Fruit fly (Drosophila melanogaster) whole organism, wandering third instar larva: ENCODE data around the gene CG9519.
A peak's percentile ranks its signal among the peaks of the same experiment; 100 is the strongest.

Experiments used
- Abd-B ChIP-seq: fragments of >200 bp; optimal IDR thresholded peaks from 2 replicates; lab custom pipeline; 2017; ENCODE audit warnings: missing biosample characterization, missing genetic modification characterization
- CG32264 ChIP-seq: fragments of 200-800 bp; sonication (Bioruptor generic); optimal IDR thresholded peaks from 2 replicates; lab custom pipeline; 2016; ENCODE audit warnings: missing biosample characterization, missing genetic modification characterization
- CrebA ChIP-seq: fragments of 200-800 bp; sonication (Bioruptor generic); optimal IDR thresholded peaks from 2 replicates; lab custom pipeline; 2016; ENCODE audit warnings: missing biosample characterization, mild to moderate bottlenecking, missing genetic modification characterization, borderline replicate concordance
- Dfd ChIP-seq: fragments of >200 bp; optimal IDR thresholded peaks from 2 replicates; lab custom pipeline; 2017; ENCODE audit warnings: missing biosample characterization, missing genetic modification characterization
- GATAd ChIP-seq: sonication (Bioruptor generic); optimal IDR thresholded peaks from 2 replicates; lab custom pipeline; 2016; ENCODE audit warnings: missing biosample characterization, missing genetic modification characterization
- HLH106 ChIP-seq: fragments of 200-800 bp; optimal IDR thresholded peaks from 3 replicates; lab custom pipeline; 2019; ENCODE audit warnings: missing biosample characterization, mild to moderate bottlenecking, missing genetic modification characterization, moderate library complexity
- Hnf4 ChIP-seq: fragments of 200-800 bp; sonication (Bioruptor generic); optimal IDR thresholded peaks from 2 replicates; lab custom pipeline; 2016; ENCODE audit warnings: missing biosample characterization, mild to moderate bottlenecking, missing genetic modification characterization
- Hr78 ChIP-seq: fragments of >200 bp; optimal IDR thresholded peaks from 2 replicates; lab custom pipeline; 2017; ENCODE audit warnings: missing biosample characterization, missing genetic modification characterization
- Hr83 ChIP-seq: fragments of 200-300 bp; sonication (Bioruptor generic); optimal IDR thresholded peaks from 2 replicates; lab custom pipeline; 2016; ENCODE audit warnings: missing biosample characterization, mild to moderate bottlenecking, missing genetic modification characterization, moderate library complexity; ENCODE audit not compliant: poor library complexity, severe bottlenecking
- Jra ChIP-seq: sonication (Bioruptor generic); optimal IDR thresholded peaks from 2 replicates; lab custom pipeline; 2016; ENCODE audit warnings: missing biosample characterization, missing genetic modification characterization
- Myc ChIP-seq: fragments of >200 bp; optimal IDR thresholded peaks from 2 replicates; lab custom pipeline; 2017
- N ChIP-seq: fragments of >200 bp; optimal IDR thresholded peaks from 2 replicates; lab custom pipeline; 2018; ENCODE audit warnings: missing biosample characterization, missing external identifiers, missing genetic modification characterization
- OdsH ChIP-seq: fragments of 200-800 bp; sonication (Bioruptor generic); optimal IDR thresholded peaks from 2 replicates; lab custom pipeline; 2016; ENCODE audit warnings: missing biosample characterization, mild to moderate bottlenecking, missing genetic modification characterization
- Rel ChIP-seq, 2 experiments: fragments of 200-800 bp; sonication (Bioruptor generic) in 1 of 2; optimal IDR thresholded peaks; 2 replicates in 1 of 2; 3 replicates in 1 of 2; lab custom pipeline; 2016 to 2019; ENCODE audit warnings: mild to moderate bottlenecking in 2 of 2, missing biosample characterization in 2 of 2, missing genetic modification characterization in 2 of 2, moderate library complexity in 1 of 2
- Sp1 ChIP-seq: fragments of 200-800 bp; sonication (Bioruptor generic); optimal IDR thresholded peaks from 3 replicates; lab custom pipeline; 2019; ENCODE audit warnings: missing biosample characterization, mild to moderate bottlenecking, missing genetic modification characterization, moderate library complexity
- Vsx2 ChIP-seq: fragments of 200-300, 225-300 bp; sonication (Bioruptor generic); optimal IDR thresholded peaks from 2 replicates; lab custom pipeline; 2018; ENCODE audit warnings: missing biosample characterization, missing genetic modification characterization; ENCODE audit not compliant: partially characterized antibody
- br ChIP-seq: fragments of 200-800 bp; sonication (Bioruptor generic); optimal IDR thresholded peaks from 2 replicates; lab custom pipeline; 2016; ENCODE audit warnings: missing biosample characterization, missing genetic modification characterization
- brk ChIP-seq: fragments of 200-800 bp; sonication (Bioruptor generic); optimal IDR thresholded peaks from 2 replicates; lab custom pipeline; 2016; ENCODE audit warnings: missing biosample characterization, mild to moderate bottlenecking, missing genetic modification characterization
- dl ChIP-seq, 2 experiments: fragments of 175-275, 200-275 bp in 1 of 2; fragments of 200-275 bp in 1 of 2; sonication (Bioruptor generic); optimal IDR thresholded peaks; lab custom pipeline; 2018; ENCODE audit warnings: mild to moderate bottlenecking in 2 of 2, missing biosample characterization in 2 of 2, missing genetic modification characterization in 2 of 2, moderate library complexity in 2 of 2; ENCODE audit not compliant: partially characterized antibody in 2 of 2, insufficient read depth in 1 of 2
- dmrt93B ChIP-seq: fragments of 200-800 bp; sonication (Bioruptor generic); optimal IDR thresholded peaks from 2 replicates; lab custom pipeline; 2018; ENCODE audit warnings: missing biosample characterization, mild to moderate bottlenecking, missing genetic modification characterization
- dsf ChIP-seq: sonication (Bioruptor generic); optimal IDR thresholded peaks from 2 replicates; lab custom pipeline; 2016; ENCODE audit warnings: missing biosample characterization, missing genetic modification characterization, borderline replicate concordance
- ey ChIP-seq: fragments of 200-800 bp; sonication (Bioruptor generic); optimal IDR thresholded peaks from 2 replicates; lab custom pipeline; 2016; ENCODE audit warnings: missing biosample characterization, missing genetic modification characterization
- fru ChIP-seq: fragments of 200-800 bp; sonication (Bioruptor generic); optimal IDR thresholded peaks from 3 replicates; lab custom pipeline; 2016; ENCODE audit warnings: missing biosample characterization, mild to moderate bottlenecking, missing genetic modification characterization
- h ChIP-seq: fragments of 200-800 bp; sonication (Bioruptor generic); optimal IDR thresholded peaks from 3 replicates; lab custom pipeline; 2016; ENCODE audit warnings: missing biosample characterization, mild to moderate bottlenecking, missing genetic modification characterization
- jim ChIP-seq: fragments of 175-275, 200-325 bp; sonication (Bioruptor generic); optimal IDR thresholded peaks from 2 replicates; lab custom pipeline; 2016; ENCODE audit warnings: missing biosample characterization, mild to moderate bottlenecking, missing genetic modification characterization
- lola ChIP-seq: fragments of >200 bp; optimal IDR thresholded peaks from 2 replicates; lab custom pipeline; 2017; ENCODE audit warnings: missing biosample characterization, missing genetic modification characterization
- pan ChIP-seq: fragments of >200 bp; optimal IDR thresholded peaks from 2 replicates; lab custom pipeline; 2017
- rgr ChIP-seq: fragments of 200-800 bp; sonication (Bioruptor generic); optimal IDR thresholded peaks from 3 replicates; lab custom pipeline; 2016; ENCODE audit warnings: missing biosample characterization, mild to moderate bottlenecking, missing genetic modification characterization
- sage ChIP-seq: fragments of 200-800 bp; sonication (Bioruptor generic); optimal IDR thresholded peaks from 2 replicates; lab custom pipeline; 2016; ENCODE audit warnings: missing biosample characterization, mild to moderate bottlenecking, missing genetic modification characterization
- sv ChIP-seq: fragments of 200-800 bp; sonication (Bioruptor generic); optimal IDR thresholded peaks from 3 replicates; lab custom pipeline; 2016; ENCODE audit warnings: missing biosample characterization, missing genetic modification characterization
- tai ChIP-seq: sonication (Bioruptor generic); optimal IDR thresholded peaks from 2 replicates; lab custom pipeline; 2016; ENCODE audit warnings: missing biosample characterization, missing genetic modification characterization
- usp ChIP-seq: fragments of >200 bp; optimal IDR thresholded peaks from 2 replicates; lab custom pipeline; 2017; ENCODE audit warnings: missing biosample characterization, missing genetic modification characterization
- woc ChIP-seq: sonication (Bioruptor generic); optimal IDR thresholded peaks from 2 replicates; lab custom pipeline; 2016; ENCODE audit warnings: missing biosample characterization, mild to moderate bottlenecking, missing genetic modification characterization

Gene CG9519

dm6 chrX:14837983-14838382 is 18.2 kb downstream of the CG9519 start, which contains the start of gene Grx5:
Grx5 (minus strand) TSS chrX:14838198.
- TF ChIP-seq rgr (GFP tag; lab: Kevin White, UChicago) (no peak), tai (GFP tag; lab: Kevin White, UChicago) (no peak), lola (no peak), GATAd (no peak), CG32264 (no peak), pan (no peak), sage (GFP tag; lab: Kevin White, UChicago) (no peak), Abd-B (GFP tag; lab: Kevin White, UChicago) (no peak), Rel (GFP tag; optimal IDR thresholded peaks at IDR 0.05; lab: Kevin White, UChicago) (no peak), Rel (tag; optimal IDR thresholded peaks at IDR 0.05; lab: Kevin White, UChicago) (no peak), fru (no peak), sv (GFP tag; lab: Kevin White, UChicago) (no peak), CrebA (GFP tag; lab: Kevin White, UChicago) (no peak), Vsx2 (GFP tag; lab: Kevin White, UChicago) (no peak), N (GFP tag; lab: Kevin White, UChicago) (no peak)

DNA sequence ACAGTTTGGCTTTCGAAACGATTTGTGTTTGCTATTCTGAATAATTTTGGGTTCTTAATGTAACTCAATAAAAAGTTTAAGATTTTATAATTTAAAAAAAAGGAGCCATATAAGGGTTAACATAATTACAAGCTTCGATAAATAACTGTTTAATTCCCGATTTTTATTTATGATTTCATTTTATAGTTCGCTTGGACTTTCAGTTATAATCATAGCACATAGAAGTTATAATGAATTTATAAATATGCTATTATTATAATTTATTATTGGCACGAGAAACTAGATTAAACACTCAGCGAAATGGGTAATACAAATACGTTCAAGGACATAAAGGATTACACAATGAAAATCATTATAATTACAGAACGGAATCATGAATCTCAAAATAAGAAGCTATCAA is 19.7 kb downstream of the CG9519 start, which contains the start of gene CG14410:
Gene CG14410, plus strand, starts transcription at position 301 of the 400 bp plus-strand sequence.
- TF ChIP-seq Rel (GFP tag; optimal IDR thresholded peaks at IDR 0.05; lab: Kevin White, UChicago) (no peak), Rel (tag; optimal IDR thresholded peaks at IDR 0.05; lab: Kevin White, UChicago) (no peak), jim (GFP tag; lab: Kevin White, UChicago) (no peak), Vsx2 (GFP tag; lab: Kevin White, UChicago) (no peak), OdsH (GFP tag; lab: Kevin White, UChicago) (no peak), sv (GFP tag; lab: Kevin White, UChicago) (no peak), woc (GFP tag; lab: Kevin White, UChicago) (no peak), GATAd (no peak)

- TF ChIP-seq woc (GFP tag; lab: Kevin White, UChicago), result peak; percentile 11
- peak; percentile 7 for TF ChIP-seq OdsH (GFP tag; lab: Kevin White, UChicago)
- no peak for TF ChIP-seq sage (GFP tag; lab: Kevin White, UChicago)
Measured at dm6 chrX:14832562-14833303, 23.4 kb downstream of the CG9519 start, which contains the start of gene CG14411. CG14411 (plus strand) TSS chrX:14832647.

DNA sequence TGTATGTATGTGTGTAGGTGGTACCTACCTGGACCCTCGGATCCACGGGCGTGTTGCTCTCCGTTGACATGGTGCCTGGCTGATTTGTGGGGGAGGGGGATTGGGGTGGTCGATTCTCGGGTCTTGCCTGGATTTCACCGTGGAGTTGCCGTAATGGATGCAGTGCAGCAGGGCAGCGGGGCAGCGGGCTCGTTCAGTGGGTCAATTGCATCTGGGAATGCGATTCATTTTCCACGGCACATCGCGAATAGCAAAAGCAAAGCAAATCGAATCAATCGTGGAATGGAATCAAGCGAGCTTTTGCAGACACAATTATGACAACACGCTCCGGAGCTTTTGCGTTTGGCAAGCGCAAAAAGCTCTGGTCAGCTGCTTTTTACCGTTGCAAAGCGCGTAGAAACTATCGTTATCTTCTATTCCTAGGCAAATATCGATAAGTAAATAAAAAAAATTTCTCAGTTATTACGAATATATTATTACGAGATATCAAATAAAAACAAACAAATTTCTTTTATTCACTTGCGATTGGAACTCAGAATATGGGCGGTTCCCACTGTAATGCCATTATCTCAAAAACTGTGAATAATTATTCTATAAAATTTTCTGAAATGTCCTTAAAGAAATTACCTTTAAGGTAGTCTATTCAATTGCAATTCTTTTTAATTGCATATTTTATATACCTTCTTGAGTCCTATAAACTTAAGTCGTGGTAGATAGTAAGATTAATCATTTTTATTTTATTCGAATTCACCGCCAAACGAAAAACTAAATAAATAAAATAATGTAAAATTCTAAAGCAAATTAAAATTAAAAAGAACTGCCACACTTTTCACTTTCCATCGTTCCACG is 24.2 kb downstream of the CG9519 start, which contains the start of gene CG14408:
Gene CG14408, minus strand, starts transcription at position 321 of the 849 bp plus-strand sequence.
- TF ChIP-seq woc (GFP tag; lab: Kevin White, UChicago), result peak; percentile 61
- no peak for TF ChIP-seq brk

DNA sequence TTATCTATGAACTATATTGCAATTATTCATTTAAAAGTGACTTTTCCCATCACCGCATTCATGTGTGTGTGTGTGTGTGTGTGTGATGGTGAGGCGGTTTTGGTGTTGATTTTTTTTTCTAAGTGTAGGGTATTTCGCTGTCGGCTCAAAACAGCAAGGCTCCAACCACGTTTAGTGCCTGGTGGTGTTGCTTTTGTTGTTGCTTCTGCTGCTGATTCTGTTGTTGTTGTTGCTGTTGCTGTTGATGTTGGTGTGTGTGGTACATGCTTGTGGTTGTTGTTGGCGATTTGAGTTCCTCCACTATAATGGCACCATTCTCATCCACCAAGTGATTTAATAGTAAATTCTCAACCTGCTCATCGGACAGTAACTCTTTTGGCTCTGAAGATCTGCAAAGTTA is 28.5 kb downstream of the CG9519 start:
- TF ChIP-seq Dfd (GFP tag; lab: Kevin White, UChicago) (peak; percentile 64), dl (GFP tag; optimal IDR thresholded peaks at IDR 0.05; lab: Kevin White, UChicago; ENCODE audit: insufficient read depth in 1 of 2, partially characterized antibody in 2 of 2) (no peak)

DNA sequence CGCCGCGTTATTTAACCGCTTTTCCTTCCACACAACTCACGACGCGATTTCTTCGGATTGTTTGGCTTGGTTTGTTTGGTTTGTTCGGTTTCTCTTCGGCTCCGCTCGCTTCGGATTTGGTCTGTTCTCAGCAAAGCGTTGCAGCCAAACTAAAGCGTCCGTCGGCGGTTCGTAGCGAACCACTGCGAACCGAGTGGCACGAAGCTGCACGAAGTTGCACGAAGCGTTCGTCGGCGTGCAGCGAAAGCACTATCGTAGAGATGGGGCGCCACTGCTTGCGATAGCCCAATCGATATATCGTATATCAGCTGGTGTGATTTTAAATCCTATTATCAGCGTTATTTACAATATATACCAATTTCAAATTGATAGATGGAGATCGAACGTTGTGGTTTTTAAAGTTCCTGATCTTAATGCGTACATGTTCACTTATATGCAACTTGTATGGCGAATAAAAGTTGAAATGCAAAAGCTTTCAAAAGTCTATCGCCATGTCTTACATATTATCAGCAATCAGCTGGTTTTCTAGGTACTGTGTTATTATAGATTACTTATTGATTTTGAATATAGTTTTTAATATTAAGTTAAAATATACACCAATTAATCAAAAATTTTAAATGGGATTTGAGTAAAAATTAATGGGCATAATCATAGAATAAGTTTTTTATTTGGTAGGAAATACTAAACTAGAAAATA is 30.1 kb downstream of the CG9519 start, which contains the start of gene rut:
Gene rut, minus strand, starts transcription at position 152 of the 696 bp plus-strand sequence.
- TF ChIP-seq dsf (GFP tag; lab: Kevin White, UChicago), result no peak
- TF ChIP-seq Sp1, result no peak
- TF ChIP-seq tai (GFP tag; lab: Kevin White, UChicago), result no peak
- TF ChIP-seq usp, result no peak
- TF ChIP-seq rgr (GFP tag; lab: Kevin White, UChicago), result peak; percentile 20
- peak; percentile 35 for TF ChIP-seq h (GFP tag; lab: Kevin White, UChicago)
- TF ChIP-seq woc (GFP tag; lab: Kevin White, UChicago), result peak; percentile 82
- no peak for TF ChIP-seq br
- TF ChIP-seq CG32264, result no peak
- TF ChIP-seq ey (GFP tag; lab: Kevin White, UChicago), result no peak
- TF ChIP-seq lola, result no peak
- TF ChIP-seq fru, result peak; percentile 11
- no peak for TF ChIP-seq Abd-B (GFP tag; lab: Kevin White, UChicago)
- peak; percentile 67 for TF ChIP-seq Hr83 (GFP tag; lab: Kevin White, UChicago)
- no peak for TF ChIP-seq N (GFP tag; lab: Kevin White, UChicago)
- TF ChIP-seq Jra (GFP tag; lab: Kevin White, UChicago), result peak; percentile 42
- TF ChIP-seq sage (GFP tag; lab: Kevin White, UChicago), result no peak
- no peak for TF ChIP-seq dl (GFP tag; optimal IDR thresholded peaks at IDR 0.05; lab: Kevin White, UChicago; ENCODE audit: insufficient read depth in 1 of 2, partially characterized antibody in 2 of 2)
- no peak for TF ChIP-seq dmrt93B
- no peak for TF ChIP-seq Hr78 (GFP tag; lab: Kevin White, UChicago)
- no peak for TF ChIP-seq Myc (lab: Kevin White, UChicago)
- TF ChIP-seq HLH106 (tag; lab: Kevin White, UChicago), result no peak
- no peak for TF ChIP-seq Hnf4
